Worm (Caenorhabditis elegans): ENCODE results near the gene idpb-3.

DNA sequence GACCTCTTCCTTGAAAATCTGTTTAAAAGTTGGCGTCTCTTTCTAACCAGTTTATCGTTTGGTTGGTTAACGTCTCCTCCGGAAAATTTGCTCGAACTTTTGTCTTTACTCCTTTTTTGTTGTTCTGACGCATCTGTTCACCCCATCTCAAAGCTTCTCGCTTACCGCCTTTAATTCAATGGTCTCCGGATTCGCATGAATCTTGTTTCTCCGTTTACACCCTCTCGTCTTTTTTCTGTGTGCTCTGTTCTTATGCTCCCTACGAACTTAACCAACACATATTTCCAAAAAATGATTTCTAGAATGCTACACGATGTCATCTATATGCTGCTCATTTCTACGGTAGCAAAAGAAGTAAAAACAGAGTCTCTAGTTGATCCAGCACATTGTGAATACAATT lies 28.5 kb upstream of the idpb-3 start, which contains the start of gene lgc-56:
- TF ChIP-seq lsy-2 (tag; optimal IDR thresholded peaks at IDR 0.05) (no peak), elt-1 (tag; optimal IDR thresholded peaks at IDR 0.05; ENCODE audit: borderline replicate concordance, insufficient read depth) (no peak), ztf-11 (tag; optimal IDR thresholded peaks at IDR 0.05) (no peak), nhr-12 (tag; optimal IDR thresholded peaks at IDR 0.05) (no peak), elt-3 (tag; optimal IDR thresholded peaks at IDR 0.05) (no peak), unc-62 (GFP tag; optimal IDR thresholded peaks at IDR 0.05) (no peak), sptf-1 (tag; optimal IDR thresholded peaks at IDR 0.05) (no peak), lin-13 (tag; optimal IDR thresholded peaks at IDR 0.05) (no peak), mab-5 (tag; optimal IDR thresholded peaks at IDR 0.05) (no peak)

All from whole organism, mixed stage, embryonic.